Worm (Caenorhabditis elegans): Measurements from ENCODE around the gene C18E9.9.
A peak's percentile ranks its signal among the peaks of the same experiment; 100 is the strongest.

Gene C18E9.9

DNA sequence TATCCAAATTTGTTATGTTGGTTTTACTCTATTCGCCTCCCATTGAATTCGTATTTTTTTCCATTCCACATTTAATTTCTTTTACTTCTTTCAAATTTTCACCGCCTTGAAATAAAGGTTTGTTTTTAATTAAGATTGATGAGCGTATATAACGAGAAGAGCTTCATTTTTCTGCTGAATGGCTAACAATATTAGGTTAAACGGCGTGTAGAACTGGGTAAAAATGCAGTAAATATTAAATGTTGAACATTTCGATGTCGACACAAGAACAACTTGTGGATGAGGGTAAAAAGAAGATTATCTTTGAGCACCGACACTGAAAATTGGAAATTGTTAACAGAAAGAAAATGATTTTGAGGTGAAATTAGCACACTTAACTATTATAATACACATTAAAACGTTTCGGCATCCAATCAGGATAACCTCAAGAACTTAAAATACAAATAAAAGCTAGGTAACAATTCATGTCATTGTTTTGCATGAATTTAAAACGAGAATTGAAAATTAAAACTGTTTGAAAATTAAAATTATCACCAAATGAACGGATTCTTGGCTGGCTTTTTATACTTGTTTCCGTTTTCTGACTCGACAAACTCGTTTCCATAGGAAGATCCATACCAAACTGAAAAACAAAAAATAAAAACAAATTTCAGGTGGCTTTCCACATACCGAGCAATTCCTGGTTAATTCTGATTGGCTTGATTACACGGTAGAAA lies 50.3 kb downstream of the C18E9.9 start (continued):
- TF ChIP-seq arid-1 (GFP tag; conservative IDR thresholded peaks at IDR 0.05) (0 out of 2 replicates have a peak, but pooled peaks have one; percentile 30), duxl-1 (tag; optimal IDR thresholded peaks at IDR 0.05; ENCODE audit: poor library complexity) (no peak), snpc-1.2 (GFP tag; IDR thresholded peaks at IDR 0.05) (peak; percentile 18; the same call in 1 of the 2 replicates), ces-1 (GFP tag; optimal IDR thresholded peaks at IDR 0.05) (no peak), nhr-41 (GFP tag; IDR thresholded peaks at IDR 0.05) (no peak), lim-7 (GFP tag; IDR thresholded peaks at IDR 0.05) (no peak), spr-3 (GFP tag; optimal IDR thresholded peaks at IDR 0.05) (no peak), Y75B8A.6 (GFP tag; IDR thresholded peaks at IDR 0.05) (no peak), nhr-237 (tag; optimal IDR thresholded peaks at IDR 0.05) (no peak), nhr-76 (tag; optimal IDR thresholded peaks at IDR 0.05) (no peak), zip-11 (GFP tag; IDR thresholded peaks at IDR 0.05) (no peak), ctbp-1 (GFP tag; IDR thresholded peaks at IDR 0.05) (no peak), hlh-11 (tag; optimal IDR thresholded peaks at IDR 0.05) (no peak), lir-3 (tag; optimal IDR thresholded peaks at IDR 0.05) (no peak), F44E2.7 (GFP tag; IDR thresholded peaks at IDR 0.05) (no peak), unc-39 (tag; optimal IDR thresholded peaks at IDR 0.05) (no peak), ztf-7 (tag; optimal IDR thresholded peaks at IDR 0.05) (no peak), T20F7.1 (GFP tag; optimal IDR thresholded peaks at IDR 0.05) (peak; percentile 15)
